Fruit fly (Drosophila melanogaster) whole organism, embryonic: ENCODE data around the gene CG44405.

Experiments used
- BEAF-32 ChIP-seq: fragments of 200-800 bp; sonication (Bioruptor generic); optimal IDR thresholded peaks from 3 replicates; lab custom pipeline; 2017; ENCODE audit warnings: missing biosample characterization, missing genetic modification characterization, mild to moderate bottlenecking, moderate library complexity, missing genetic modification reagents
- CG11560 ChIP-seq: fragments of 200-800 bp; sonication (Bioruptor generic); IDR thresholded peaks from 3 replicates; pipeline ENCODE4 v1.3.6; 2022; ENCODE audit warnings: missing biosample characterization, missing genetic modification characterization
- CG12299 ChIP-seq: fragments of 200-800 bp; sonication (Bioruptor generic); optimal IDR thresholded peaks from 2 replicates; lab custom pipeline; 2018; ENCODE audit warnings: missing biosample characterization, mild to moderate bottlenecking, missing genetic modification characterization
- CG13287 ChIP-seq: fragments of 200-800 bp; sonication (Bioruptor generic); IDR thresholded peaks from 2 replicates; pipeline ENCODE4 v1.3.6; 2022; ENCODE audit warnings: missing biosample characterization, missing genetic modification characterization; ENCODE audit not compliant: partially characterized antibody
- CG13424 ChIP-seq: fragments of 200-800 bp; sonication (Bioruptor generic); optimal IDR thresholded peaks from 2 replicates; lab custom pipeline; 2019; ENCODE audit warnings: missing biosample characterization, mild to moderate bottlenecking, missing genetic modification characterization, moderate library complexity
- CG14965 ChIP-seq: fragments of 200-800 bp; sonication (Bioruptor generic); optimal IDR thresholded peaks from 2 replicates; lab custom pipeline; 2016; ENCODE audit warnings: missing biosample characterization, missing genetic modification characterization, borderline replicate concordance
- CG2889 ChIP-seq: fragments of 200-800 bp; sonication (Bioruptor generic); IDR thresholded peaks from 3 replicates; pipeline ENCODE4 v1.3.6; 2022; ENCODE audit warnings: missing biosample characterization, missing genetic modification characterization
- CG30020 ChIP-seq: fragments of 200-800 bp; optimal IDR thresholded peaks from 2 replicates; lab custom pipeline; 2019; ENCODE audit warnings: missing biosample characterization, mild to moderate bottlenecking, missing genetic modification characterization, moderate library complexity
- CG34224 ChIP-seq: fragments of 200-800 bp; sonication (Bioruptor generic); IDR thresholded peaks from 3 replicates; pipeline ENCODE4 v1.3.6; 2022; ENCODE audit warnings: missing biosample characterization, missing genetic modification characterization; ENCODE audit not compliant: partially characterized antibody
- CG3726 ChIP-seq: fragments of 200-800 bp; sonication (Bioruptor generic); IDR thresholded peaks from 3 replicates; pipeline ENCODE4, ENCODE4 v1.3.6; 2022; ENCODE audit warnings: missing biosample characterization, missing genetic modification characterization
- CG43689 ChIP-seq: fragments of 200-800 bp; sonication (Bioruptor generic); IDR thresholded peaks from 2 replicates; pipeline ENCODE4 v1.3.6; 2022; ENCODE audit warnings: missing biosample characterization, missing genetic modification characterization
- CG4820 ChIP-seq: fragments of 200-800 bp; sonication (Bioruptor generic); optimal IDR thresholded peaks from 3 replicates; lab custom pipeline; 2016; ENCODE audit warnings: missing biosample characterization, missing genetic modification characterization
- CG4854 ChIP-seq: fragments of 200-800 bp; sonication (Bioruptor generic); optimal IDR thresholded peaks from 2 replicates; lab custom pipeline; 2016; ENCODE audit warnings: missing biosample characterization, missing genetic modification characterization, inconsistent platforms
- CG5180 ChIP-seq: fragments of 200-800 bp; sonication (Bioruptor generic); optimal IDR thresholded peaks from 3 replicates; lab custom pipeline; 2017; ENCODE audit warnings: missing biosample characterization, missing genetic modification characterization, mild to moderate bottlenecking, moderate library complexity, missing genetic modification reagents
- CG6683 ChIP-seq: fragments of 200-800 bp; sonication (Bioruptor generic); optimal IDR thresholded peaks from 2 replicates; lab custom pipeline; 2017; ENCODE audit warnings: missing biosample characterization, mild to moderate bottlenecking, missing genetic modification characterization, missing genetic modification reagents
- CG7556 ChIP-seq: fragments of 200-800 bp; sonication (Bioruptor generic); optimal IDR thresholded peaks from 2 replicates; lab custom pipeline; 2017; ENCODE audit warnings: missing biosample characterization, mild to moderate bottlenecking, missing genetic modification characterization
- CG7963 ChIP-seq: fragments of 200-800 bp; sonication (Bioruptor generic); IDR thresholded peaks from 3 replicates; pipeline ENCODE4 v1.3.6; 2022; ENCODE audit warnings: missing biosample characterization, missing genetic modification characterization; ENCODE audit not compliant: partially characterized antibody
- CG9727 ChIP-seq: fragments of 200-800 bp; sonication (Bioruptor generic); optimal IDR thresholded peaks from 3 replicates; lab custom pipeline; 2017; ENCODE audit warnings: missing biosample characterization, mild to moderate bottlenecking, missing genetic modification characterization
- CG9932 ChIP-seq: fragments of 200-800 bp; sonication (Bioruptor generic); IDR thresholded peaks from 2 replicates; pipeline ENCODE4 v1.3.6; 2022; ENCODE audit warnings: missing biosample characterization, missing genetic modification characterization
- CkIIα-i1 ChIP-seq: fragments of 200-800 bp; sonication (Bioruptor generic); IDR thresholded peaks from 2 replicates; pipeline ENCODE4 v1.3.6; 2022; ENCODE audit warnings: missing biosample characterization, missing genetic modification characterization
- Dfd ChIP-seq, 2 experiments: fragments of >200 bp; optimal IDR thresholded peaks; 2 replicates each; lab custom pipeline; 2017; ENCODE audit warnings: missing biosample characterization in 2 of 2, missing genetic modification characterization in 2 of 2
- E2f2 ChIP-seq: fragments of 200-800 bp; sonication (Bioruptor generic); IDR thresholded peaks from 2 replicates; pipeline ENCODE4 v1.3.6; 2022; ENCODE audit warnings: missing biosample characterization, missing genetic modification characterization
- Fer1 ChIP-seq: fragments of 200-800 bp; sonication (Bioruptor generic); optimal IDR thresholded peaks from 2 replicates; lab custom pipeline; 2017; ENCODE audit warnings: missing biosample characterization, mild to moderate bottlenecking, missing genetic modification characterization
- Hr3 ChIP-seq: fragments of 200-800 bp; sonication (Bioruptor generic); optimal IDR thresholded peaks from 3 replicates; lab custom pipeline; 2016; ENCODE audit warnings: missing biosample characterization, missing genetic modification characterization
- MBD-R2 ChIP-seq: fragments of 200-800 bp; sonication (Bioruptor generic); IDR thresholded peaks from 2 replicates; pipeline ENCODE4 v1.3.6; 2022; ENCODE audit warnings: missing biosample characterization, missing genetic modification characterization
- Mes4 ChIP-seq: fragments of 200-800 bp; sonication (Bioruptor generic); optimal IDR thresholded peaks from 2 replicates; lab custom pipeline; 2016; ENCODE audit warnings: missing biosample characterization, missing genetic modification characterization
- Myb ChIP-seq: fragments of 200-800 bp; sonication (Bioruptor generic); optimal IDR thresholded peaks from 2 replicates; lab custom pipeline; 2016; ENCODE audit warnings: missing biosample characterization, missing genetic modification characterization
- Neu2 ChIP-seq: fragments of 200-800 bp; sonication (Bioruptor generic); optimal IDR thresholded peaks from 3 replicates; lab custom pipeline; 2016; ENCODE audit warnings: missing biosample characterization, missing genetic modification characterization, borderline replicate concordance
- Oaz ChIP-seq: fragments of 200-800 bp; sonication (Bioruptor generic); IDR thresholded peaks from 2 replicates; pipeline ENCODE4 v1.3.6; 2022; ENCODE audit warnings: missing biosample characterization, missing genetic modification characterization
- Tbp ChIP-seq: fragments of >200 bp; optimal IDR thresholded peaks from 2 replicates; lab custom pipeline; 2018; ENCODE audit warnings: missing biosample characterization, missing genetic modification characterization
- Xrp1 ChIP-seq: fragments of 200-800 bp; sonication (Bioruptor generic); IDR thresholded peaks from 2 replicates; pipeline ENCODE4 v1.3.6; 2022; ENCODE audit warnings: missing biosample characterization, missing genetic modification characterization
- ato ChIP-seq: fragments of 200-800 bp; sonication (Bioruptor generic); IDR thresholded peaks from 2 replicates; pipeline ENCODE4 v1.3.6; 2022; ENCODE audit warnings: missing biosample characterization, missing genetic modification characterization; ENCODE audit not compliant: partially characterized antibody
- bigmax ChIP-seq: fragments of 200-800 bp; sonication (Bioruptor generic); optimal IDR thresholded peaks from 2 replicates; lab custom pipeline; 2018; ENCODE audit warnings: missing biosample characterization, mild to moderate bottlenecking, missing genetic modification characterization
- caup ChIP-seq: fragments of 200-800 bp; sonication (Bioruptor generic); optimal IDR thresholded peaks from 3 replicates; lab custom pipeline; 2017; ENCODE audit warnings: missing biosample characterization, mild to moderate bottlenecking, missing genetic modification characterization, moderate library complexity; ENCODE audit not compliant: severe bottlenecking
- dmrt99B ChIP-seq: fragments of 200-800 bp; sonication (Bioruptor generic); optimal IDR thresholded peaks from 2 replicates; lab custom pipeline; 2018; ENCODE audit warnings: missing biosample characterization, mild to moderate bottlenecking, missing genetic modification characterization, moderate library complexity
- esg ChIP-seq: fragments of 200-800 bp; sonication (Bioruptor generic); conservative IDR thresholded peaks from 2 replicates; pipeline ENCODE4 v1.3.6; 2022; ENCODE audit warnings: missing biosample characterization, missing genetic modification characterization
- gem ChIP-seq: fragments of 200-800 bp; sonication (Bioruptor generic); optimal IDR thresholded peaks from 2 replicates; lab custom pipeline; 2019; ENCODE audit warnings: missing biosample characterization, mild to moderate bottlenecking, missing genetic modification characterization, moderate library complexity
- hth ChIP-seq: fragments of >200 bp; optimal IDR thresholded peaks from 2 replicates; lab custom pipeline; 2017; ENCODE audit warnings: inconsistent platforms
- jumu ChIP-seq: fragments of 200-800 bp; sonication (Bioruptor generic); optimal IDR thresholded peaks from 3 replicates; lab custom pipeline; 2016; ENCODE audit warnings: missing biosample characterization, missing genetic modification characterization
- ken ChIP-seq: fragments of 200-800 bp; sonication (Bioruptor generic); IDR thresholded peaks from 3 replicates; pipeline ENCODE4 v1.3.6; 2022; ENCODE audit warnings: missing biosample characterization, missing genetic modification characterization
- klu ChIP-seq: fragments of 200-800 bp; sonication (Bioruptor generic); IDR thresholded peaks from 2 replicates; pipeline ENCODE4 v1.3.6; 2022; ENCODE audit warnings: missing biosample characterization, missing genetic modification characterization
- lilli ChIP-seq: fragments of 200-800 bp; sonication (Bioruptor generic); optimal IDR thresholded peaks from 3 replicates; lab custom pipeline; 2016; ENCODE audit warnings: missing biosample characterization, missing genetic modification characterization
- pan ChIP-seq, 4 experiments: fragments of >200 bp in 3 of 4; fragments of 200-800 bp in 1 of 4; sonication (Bioruptor generic) in 1 of 4; optimal IDR thresholded peaks in 3 of 4; IDR thresholded peaks in 1 of 4; 2 replicates each; pipeline versions ENCODE4 v1.3.6 to Lab custom; 2017 to 2022; ENCODE audit warnings: missing biosample characterization in 2 of 4, missing genetic modification characterization in 2 of 4, mixed read lengths in 1 of 4
- sc ChIP-seq, 3 experiments: fragments of >200 bp in 2 of 3; fragments of 200-800 bp in 1 of 3; sonication (Bioruptor generic) in 1 of 3; optimal IDR thresholded peaks; 2 replicates in 2 of 3; 3 replicates in 1 of 3; lab custom pipeline; 2017; ENCODE audit warnings: mild to moderate bottlenecking in 1 of 3, missing biosample characterization in 1 of 3, missing genetic modification characterization in 1 of 3, missing genetic modification reagents in 1 of 3
- sima ChIP-seq: fragments of 200-800 bp; sonication (Bioruptor generic); optimal IDR thresholded peaks from 2 replicates; lab custom pipeline; 2016; ENCODE audit warnings: missing biosample characterization, missing genetic modification characterization
- sisA ChIP-seq: fragments of 200-800 bp; sonication (Bioruptor generic); IDR thresholded peaks from 2 replicates; pipeline ENCODE4 v1.3.6; 2022; ENCODE audit warnings: missing biosample characterization, missing genetic modification characterization
- tap ChIP-seq: fragments of 200-800 bp; optimal IDR thresholded peaks from 3 replicates; lab custom pipeline; 2019; ENCODE audit warnings: missing biosample characterization, mild to moderate bottlenecking, missing genetic modification characterization, moderate library complexity
- unc-4 ChIP-seq: fragments of 200-800 bp; sonication (Bioruptor generic); IDR thresholded peaks from 2 replicates; pipeline ENCODE4 v1.3.6; 2022; ENCODE audit warnings: missing biosample characterization, missing genetic modification characterization; ENCODE audit not compliant: partially characterized antibody

Gene CG44405

dm6 chr2L:16307026-16307703 is 35.0 kb downstream of the CG44405 start, which contains the start of the genes CG5861 and Syx5 (continued):
- 0 out of 3 replicates have a peak, but pooled peaks have one; percentile 22 for TF ChIP-seq ken
- no peak for TF ChIP-seq Tbp (GFP tag; lab: Kevin White, UChicago)
- TF ChIP-seq Neu2: no peak
- peak; percentile 51 for TF ChIP-seq caup (GFP tag; lab: Kevin White, UChicago)
- peak; percentile 51 for TF ChIP-seq CG7556
- no peak for TF ChIP-seq Dfd (GFP tag; optimal IDR thresholded peaks at IDR 0.05; lab: Kevin White, UChicago)
- TF ChIP-seq tap (tag; lab: Kevin White, UChicago): peak; percentile 57
- no peak for TF ChIP-seq CG11560 (tag; lab: Robert Waterston, UW)
- TF ChIP-seq BEAF-32 (GFP tag; lab: Kevin White, UChicago): peak; percentile 86
- no peak for TF ChIP-seq Myb (GFP tag; lab: Kevin White, UChicago)
- TF ChIP-seq CkIIα-i1 (GFP tag; lab: Robert Waterston, UW): no peak
- TF ChIP-seq unc-4 (GFP tag; lab: Robert Waterston, UW): peak; percentile 95
- TF ChIP-seq pan (optimal IDR thresholded peaks at IDR 0.05; lab: Kevin White, UChicago): no peak
- TF ChIP-seq pan (GFP tag; optimal IDR thresholded peaks at IDR 0.05 in 1 of 2, IDR thresholded peaks at IDR 0.05 in 1 of 2): peak in 1 of 2 experiments; percentile 50
- peak; percentile 66 for TF ChIP-seq Xrp1 (GFP tag; lab: Robert Waterston, UW)
- no peak for TF ChIP-seq CG2889
- TF ChIP-seq CG6683: no peak
- TF ChIP-seq sc (optimal IDR thresholded peaks at IDR 0.05; lab: Kevin White, UChicago): no peak
- no peak for TF ChIP-seq sc (GFP tag; optimal IDR thresholded peaks at IDR 0.05; lab: Kevin White, UChicago)
- no peak for TF ChIP-seq klu (GFP tag; lab: Robert Waterston, UW)
- TF ChIP-seq Fer1: peak; percentile 73
- no peak for TF ChIP-seq bigmax (GFP tag; lab: Kevin White, UChicago)
- TF ChIP-seq jumu (GFP tag; lab: Kevin White, UChicago): no peak
- peak; percentile 76 for TF ChIP-seq gem
- TF ChIP-seq lilli (GFP tag; lab: Kevin White, UChicago): peak; percentile 57
- TF ChIP-seq CG5180 (GFP tag; lab: Kevin White, UChicago): no peak
- TF ChIP-seq CG12299 (tag; lab: Kevin White, UChicago): peak; percentile 38
- no peak for TF ChIP-seq Oaz (GFP tag; lab: Robert Waterston, UW)
- peak; percentile 44; the same call in 1 of the 2 replicates for TF ChIP-seq esg (GFP tag; lab: Robert Waterston, UW)
- TF ChIP-seq CG13287 (GFP tag; lab: Robert Waterston, UW): peak; percentile 96
- peak; percentile 17 for TF ChIP-seq CG4820
- peak; percentile 87 for TF ChIP-seq MBD-R2 (GFP tag; lab: Robert Waterston, UW)
- TF ChIP-seq CG43689: no peak
- TF ChIP-seq CG9727 (GFP tag; lab: Kevin White, UChicago): peak; percentile 45
- TF ChIP-seq ato: peak; percentile 78; the same call in 1 of the 2 replicates
- TF ChIP-seq hth (lab: Kevin White, UChicago): no peak
- TF ChIP-seq dmrt99B (tag; lab: Kevin White, UChicago): no peak
- TF ChIP-seq sima (GFP tag; lab: Kevin White, UChicago): no peak
- TF ChIP-seq CG14965: no peak
- TF ChIP-seq CG7963 (GFP tag; lab: Robert Waterston, UW): peak; percentile 66
- peak; percentile 77 for TF ChIP-seq CG30020
- TF ChIP-seq CG34224 (GFP tag; lab: Robert Waterston, UW): peak; percentile 92
- TF ChIP-seq CG4854 (GFP tag; lab: Kevin White, UChicago): no peak
- TF ChIP-seq CG3726: no peak
- peak; percentile 46 for TF ChIP-seq sisA (GFP tag; lab: Robert Waterston, UW)
- TF ChIP-seq Mes4 (GFP tag; lab: Kevin White, UChicago): no peak
- TF ChIP-seq CG9932 (GFP tag; lab: Robert Waterston, UW): peak; percentile 88
- peak; percentile 68 for TF ChIP-seq CG13424 (tag; lab: Kevin White, UChicago)
- peak; percentile 65 for TF ChIP-seq Hr3 (GFP tag; lab: Kevin White, UChicago)
- peak; percentile 54 for TF ChIP-seq E2f2 (GFP tag; lab: Robert Waterston, UW)
